Worm (Caenorhabditis elegans) whole organism, late embryonic: ENCODE data around the gene Y66D12A.13.

Source experiments
- C38D4.7 ChIP-seq: fragments of 200-800 bp; sonication (Bioruptor generic); optimal IDR thresholded peaks from 2 replicates; lab custom pipeline; 2018; ENCODE audit warnings: mild to moderate bottlenecking, missing genetic modification characterization, moderate library complexity, missing compliant biosample characterization
- F13H6.1 ChIP-seq: sonication (generic microtip); optimal IDR thresholded peaks from 2 replicates; lab custom pipeline; 2016; ENCODE audit warnings: missing genetic modification characterization, missing compliant biosample characterization
- T23F11.4 ChIP-seq: fragments of 200-800 bp; sonication (Bioruptor generic); optimal IDR thresholded peaks from 2 replicates; lab custom pipeline; 2018; ENCODE audit warnings: mild to moderate bottlenecking, missing genetic modification characterization, missing compliant biosample characterization
- Y22D7AL.16 ChIP-seq: sonication (generic microtip); optimal IDR thresholded peaks from 2 replicates; lab custom pipeline; 2016; ENCODE audit warnings: missing genetic modification characterization, missing compliant biosample characterization
- ahr-1 ChIP-seq: sonication (generic microtip); optimal IDR thresholded peaks from 2 replicates; lab custom pipeline; 2016; ENCODE audit warnings: missing genetic modification characterization, missing compliant biosample characterization
- ama-1 ChIP-seq: fragments of 150-350 bp; optimal IDR thresholded peaks from 2 replicates; lab custom pipeline; 2014
- ceh-14 ChIP-seq: sonication (generic microtip); optimal IDR thresholded peaks from 2 replicates; lab custom pipeline; 2016; ENCODE audit warnings: missing genotype, missing genetic modification characterization, missing compliant biosample characterization
- ceh-18 ChIP-seq: sonication (generic microtip); optimal IDR thresholded peaks from 2 replicates; lab custom pipeline; 2016; ENCODE audit warnings: missing genetic modification characterization, missing compliant biosample characterization
- ceh-2 ChIP-seq: sonication (generic microtip); optimal IDR thresholded peaks from 2 replicates; lab custom pipeline; 2016; ENCODE audit warnings: missing genotype, missing genetic modification characterization, missing compliant biosample characterization
- ceh-22 ChIP-seq: sonication (generic microtip); optimal IDR thresholded peaks from 2 replicates; lab custom pipeline; 2017; ENCODE audit warnings: missing biosample characterization, missing genetic modification characterization
- ceh-24 ChIP-seq: sonication (generic microtip); optimal IDR thresholded peaks from 2 replicates; lab custom pipeline; 2016; ENCODE audit warnings: mild to moderate bottlenecking, missing genetic modification characterization, missing compliant biosample characterization
- ceh-9 ChIP-seq: sonication (generic microtip); optimal IDR thresholded peaks from 2 replicates; lab custom pipeline; 2016; ENCODE audit warnings: mild to moderate bottlenecking, missing genetic modification characterization, inconsistent platforms, missing compliant biosample characterization
- dmd-4 ChIP-seq: sonication (generic microtip); optimal IDR thresholded peaks from 2 replicates; lab custom pipeline; 2016; ENCODE audit warnings: borderline replicate concordance, missing genetic modification characterization, missing compliant biosample characterization
- elt-2 ChIP-seq: sonication (generic microtip); optimal IDR thresholded peaks from 2 replicates; lab custom pipeline; 2016; ENCODE audit warnings: missing genetic modification reagents, missing genetic modification characterization, missing compliant biosample characterization
- elt-4 ChIP-seq: sonication (generic microtip); optimal IDR thresholded peaks from 2 replicates; lab custom pipeline; 2016; ENCODE audit warnings: missing genetic modification characterization, missing compliant biosample characterization
- eyg-1 ChIP-seq: sonication (generic microtip); optimal IDR thresholded peaks from 2 replicates; lab custom pipeline; 2016; ENCODE audit warnings: missing genotype, missing genetic modification characterization, missing compliant biosample characterization
- fkh-10 ChIP-seq: fragments of 150-350 bp; optimal IDR thresholded peaks from 2 replicates; lab custom pipeline; 2014; ENCODE audit warnings: missing biosample characterization, missing genetic modification reagents, missing genetic modification characterization
- fkh-6 ChIP-seq: sonication (generic microtip); optimal IDR thresholded peaks from 2 replicates; lab custom pipeline; 2016; ENCODE audit warnings: missing genetic modification characterization, missing compliant biosample characterization
- hlh-15 ChIP-seq: sonication (generic microtip); optimal IDR thresholded peaks from 2 replicates; lab custom pipeline; 2016; ENCODE audit warnings: missing genetic modification characterization, missing compliant biosample characterization
- hlh-30 ChIP-seq: sonication (generic microtip); optimal IDR thresholded peaks from 2 replicates; lab custom pipeline; 2017; ENCODE audit warnings: antibody characterized with exemption, missing genetic modification characterization, missing compliant biosample characterization; ENCODE audit not compliant: insufficient read depth
- hlh-8 ChIP-seq: sonication (generic microtip); optimal IDR thresholded peaks from 2 replicates; lab custom pipeline; 2016; ENCODE audit warnings: missing genotype, missing genetic modification characterization, missing compliant biosample characterization
- madf-2 ChIP-seq: sonication (generic microtip); optimal IDR thresholded peaks from 2 replicates; lab custom pipeline; 2017; ENCODE audit warnings: missing genetic modification characterization, missing compliant biosample characterization
- mec-3 ChIP-seq: sonication (generic microtip); optimal IDR thresholded peaks from 2 replicates; lab custom pipeline; 2016; ENCODE audit warnings: borderline replicate concordance, missing genetic modification characterization, missing compliant biosample characterization
- nfya-1 ChIP-seq: sonication (generic microtip); optimal IDR thresholded peaks from 2 replicates; lab custom pipeline; 2017; ENCODE audit warnings: missing genetic modification characterization, mild to moderate bottlenecking, missing compliant biosample characterization, antibody characterized with exemption, moderate library complexity
- nhr-11 ChIP-seq: fragments of 150-350 bp; optimal IDR thresholded peaks from 2 replicates; lab custom pipeline; 2014; ENCODE audit warnings: missing biosample characterization, missing genetic modification characterization
- nhr-232 ChIP-seq: sonication (generic microtip); optimal IDR thresholded peaks from 2 replicates; lab custom pipeline; 2016; ENCODE audit warnings: missing genetic modification characterization, missing compliant biosample characterization
- npax-4 ChIP-seq: sonication (generic microtip); optimal IDR thresholded peaks from 2 replicates; lab custom pipeline; 2016; ENCODE audit warnings: missing genetic modification characterization, missing compliant biosample characterization
- pha-2 ChIP-seq: sonication (generic microtip); optimal IDR thresholded peaks from 2 replicates; lab custom pipeline; 2017; ENCODE audit warnings: mild to moderate bottlenecking, missing genetic modification characterization, missing compliant biosample characterization
- pha-4 ChIP-seq: fragments of 150-350 bp; optimal IDR thresholded peaks from 2 replicates; lab custom pipeline; 2018; ENCODE audit warnings: missing biosample characterization, missing genetic modification reagents, missing genetic modification characterization
- ref-2 ChIP-seq: sonication (generic microtip); optimal IDR thresholded peaks from 2 replicates; lab custom pipeline; 2016; ENCODE audit warnings: missing genetic modification characterization, missing compliant biosample characterization
- sdc-2 ChIP-seq: sonication (generic microtip); optimal IDR thresholded peaks from 2 replicates; lab custom pipeline; 2016; ENCODE audit warnings: missing genotype, missing genetic modification characterization, missing compliant biosample characterization
- sox-4 ChIP-seq: sonication (generic microtip); optimal IDR thresholded peaks from 2 replicates; lab custom pipeline; 2017; ENCODE audit warnings: mild to moderate bottlenecking, missing genetic modification characterization, inconsistent platforms, missing compliant biosample characterization
- syd-9 ChIP-seq: sonication (generic microtip); optimal IDR thresholded peaks from 2 replicates; lab custom pipeline; 2016; ENCODE audit warnings: mild to moderate bottlenecking, missing genetic modification characterization, moderate library complexity, missing compliant biosample characterization
- tbx-2 ChIP-seq: sonication (generic microtip); optimal IDR thresholded peaks from 2 replicates; lab custom pipeline; 2016; ENCODE audit warnings: missing genetic modification characterization, missing compliant biosample characterization
- tbx-7 ChIP-seq: sonication (generic microtip); optimal IDR thresholded peaks from 2 replicates; lab custom pipeline; 2016; ENCODE audit warnings: missing genotype, missing genetic modification characterization, missing compliant biosample characterization
- unc-3 ChIP-seq, 2 experiments: fragments of 200-800 bp in 1 of 2; sonication (Bioruptor generic) in 1 of 2; sonication (generic microtip) in 1 of 2; conservative IDR thresholded peaks in 1 of 2; optimal IDR thresholded peaks in 1 of 2; 2 replicates each; pipeline versions ENCODE4 v1.3.6 to Lab custom; 2016 to 2022; ENCODE audit warnings: missing compliant biosample characterization in 2 of 2, missing genetic modification characterization in 2 of 2, missing genetic modification reagents in 1 of 2
- unc-42 ChIP-seq: sonication (generic microtip); optimal IDR thresholded peaks from 2 replicates; lab custom pipeline; 2016; ENCODE audit warnings: missing genotype, missing genetic modification characterization, missing compliant biosample characterization
- unc-55 ChIP-seq: sonication (generic microtip); optimal IDR thresholded peaks from 2 replicates; lab custom pipeline; 2017; ENCODE audit warnings: missing biosample characterization, missing genetic modification reagents, missing genetic modification characterization
- zip-5 ChIP-seq: sonication (generic microtip); optimal IDR thresholded peaks from 2 replicates; lab custom pipeline; 2016; ENCODE audit warnings: missing genetic modification characterization, missing compliant biosample characterization

The Y66D12A.13 gene

DNA sequence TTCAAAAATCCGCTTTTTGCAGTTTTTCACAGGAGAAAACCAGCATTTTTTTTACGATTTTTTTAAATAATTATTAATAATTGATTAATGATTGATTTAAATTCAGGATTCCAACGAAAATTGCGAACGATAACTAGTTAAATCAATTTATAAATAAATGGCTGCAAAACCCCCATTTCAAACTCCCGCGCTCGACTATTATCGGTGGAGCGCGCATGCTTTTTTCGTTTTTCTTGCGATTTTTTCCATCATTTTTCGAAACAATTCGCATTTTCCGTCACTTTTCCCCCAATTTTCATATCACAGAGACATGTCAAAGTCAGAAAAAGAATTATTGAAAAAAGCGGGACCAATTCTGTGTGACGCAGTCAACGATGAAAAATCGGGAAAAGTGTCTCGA, 17.4 kb downstream of the Y66D12A.13 start, which contains the start of gene Y66D12A.10:
Gene Y66D12A.10 (plus strand): TSS at position 273 of the 400 bp plus-strand sequence.
- no peak for TF ChIP-seq npax-4 (tag; lab: Kevin White, UChicago)
- no peak for TF ChIP-seq zip-5
- TF ChIP-seq hlh-15 (tag; lab: Kevin White, UChicago): no peak
- TF ChIP-seq nfya-1 (tag; lab: Kevin White, UChicago): no peak
- TF ChIP-seq ceh-24 (tag; lab: Kevin White, UChicago): no peak
- no peak for TF ChIP-seq sdc-2 (tag; lab: Kevin White, UChicago)
- TF ChIP-seq ceh-18 (tag; lab: Kevin White, UChicago): no peak
- TF ChIP-seq, all 69 proteins: peak for 0

DNA sequence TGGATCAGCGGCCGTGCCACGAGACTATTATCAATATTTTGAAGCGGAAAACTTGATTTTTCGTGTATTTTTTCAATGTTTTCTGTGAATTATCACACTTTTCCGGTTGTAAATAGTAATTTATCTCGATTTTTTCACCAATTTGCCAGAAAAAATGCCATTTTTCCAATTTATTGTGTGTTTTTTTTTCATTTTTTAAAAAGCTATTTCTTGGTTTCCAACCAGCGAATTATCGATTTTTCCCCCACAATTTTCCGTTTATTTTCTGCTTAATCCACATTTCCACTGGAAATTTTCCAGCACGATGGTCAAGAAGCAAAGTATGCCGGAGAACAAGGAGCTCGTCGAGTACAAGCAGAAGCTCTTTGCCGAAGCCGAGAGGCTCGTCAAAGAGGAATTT, 19.7 kb downstream of the Y66D12A.13 start, which contains the start of gene psme-3:
Gene psme-3 (plus strand): TSS at position 301 of the 400 bp plus-strand sequence.
- TF ChIP-seq hlh-8 (tag; lab: Kevin White, UChicago) (no peak), mec-3 (tag; lab: Kevin White, UChicago) (no peak), dmd-4 (tag; lab: Kevin White, UChicago) (no peak), elt-2 (tag; lab: Kevin White, UChicago) (no peak)

DNA sequence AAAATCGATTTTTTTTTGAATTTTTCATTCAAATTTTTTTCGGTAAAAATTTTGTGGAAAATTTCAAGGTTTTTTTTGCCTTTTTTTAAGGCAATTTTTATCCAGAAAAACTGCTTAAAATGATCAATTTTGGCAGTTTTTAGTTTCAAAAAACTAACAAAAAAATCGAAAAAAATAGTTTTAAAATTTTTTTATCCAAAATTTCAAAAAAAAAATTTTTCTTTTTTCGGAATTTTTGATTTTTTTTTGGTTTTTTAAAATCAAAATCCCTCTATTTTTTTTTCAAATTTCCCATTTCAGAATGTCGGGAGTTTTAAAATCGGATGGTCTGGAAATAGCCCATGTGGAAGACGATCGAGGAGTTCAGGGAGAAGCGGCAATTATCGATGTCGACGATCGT, 25.8 kb downstream of the Y66D12A.13 start, which contains the start of gene Y66D12A.8:
Gene Y66D12A.8 (plus strand): TSS at position 301 of the 400 bp plus-strand sequence.
- TF ChIP-seq T23F11.4 (no peak), hlh-30 (tag; lab: Kevin White, UChicago) (no peak), madf-2 (tag; lab: Kevin White, UChicago) (no peak), ceh-22 (tag; lab: Kevin White, UChicago) (no peak), ceh-18 (tag; lab: Kevin White, UChicago) (no peak), pha-2 (no peak), unc-42 (tag; lab: Kevin White, UChicago) (no peak), ref-2 (tag; lab: Kevin White, UChicago) (no peak), ceh-14 (tag; lab: Kevin White, UChicago) (no peak), sox-4 (tag; lab: Kevin White, UChicago) (no peak), ceh-2 (tag; lab: Kevin White, UChicago) (no peak), fkh-10 (no peak), ahr-1 (tag; lab: Kevin White, UChicago) (no peak), tbx-7 (tag; lab: Kevin White, UChicago) (no peak), nhr-232 (no peak), Y22D7AL.16 (no peak), zip-5 (no peak), ama-1 (lab: Kevin White, UChicago) (no peak)

DNA sequence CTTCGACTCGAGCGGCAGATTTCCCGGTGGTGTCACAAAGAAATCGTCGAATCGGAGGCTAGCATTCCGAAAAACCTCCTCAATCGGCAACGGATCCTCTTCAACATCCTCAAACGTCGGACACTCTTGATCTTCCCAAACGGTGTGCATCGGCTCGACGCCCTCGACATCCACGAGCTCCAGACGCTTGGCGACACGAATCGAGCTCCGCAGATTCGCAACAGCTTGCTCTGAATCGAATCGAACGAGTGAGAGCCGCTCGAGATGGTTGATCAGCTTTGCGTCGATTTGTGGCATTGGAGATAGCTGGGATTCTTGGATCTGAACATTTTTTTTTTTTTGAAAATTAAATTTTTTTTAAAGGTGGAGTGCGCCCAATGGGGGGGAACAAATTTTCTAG, 31.2 kb downstream of the Y66D12A.13 start:
- TF ChIP-seq fkh-10 (no peak), hlh-15 (tag; lab: Kevin White, UChicago) (no peak), nhr-11 (tag; lab: Kevin White, UChicago) (no peak), ceh-9 (no peak), T23F11.4 (no peak), dmd-4 (tag; lab: Kevin White, UChicago) (no peak), tbx-7 (tag; lab: Kevin White, UChicago) (no peak), syd-9 (tag; lab: Kevin White, UChicago) (no peak), fkh-6 (tag; lab: Kevin White, UChicago) (no peak), unc-3 (GFP tag; conservative IDR thresholded peaks at IDR 0.05; lab: Robert Waterston, UW) (no peak), unc-3 (tag; optimal IDR thresholded peaks at IDR 0.05; lab: Kevin White, UChicago) (no peak), unc-55 (GFP tag; lab: Kevin White, UChicago) (no peak), npax-4 (tag; lab: Kevin White, UChicago) (no peak), elt-4 (no peak), tbx-2 (tag; lab: Kevin White, UChicago) (no peak), C38D4.7 (GFP tag; lab: Kevin White, UChicago) (no peak), ceh-22 (tag; lab: Kevin White, UChicago) (no peak), F13H6.1 (no peak), pha-4 (tag; lab: Kevin White, UChicago) (no peak), eyg-1 (tag; lab: Kevin White, UChicago) (no peak)
